Worm (Caenorhabditis elegans): ENCODE measurements around the gene C07A12.7.

DNA sequence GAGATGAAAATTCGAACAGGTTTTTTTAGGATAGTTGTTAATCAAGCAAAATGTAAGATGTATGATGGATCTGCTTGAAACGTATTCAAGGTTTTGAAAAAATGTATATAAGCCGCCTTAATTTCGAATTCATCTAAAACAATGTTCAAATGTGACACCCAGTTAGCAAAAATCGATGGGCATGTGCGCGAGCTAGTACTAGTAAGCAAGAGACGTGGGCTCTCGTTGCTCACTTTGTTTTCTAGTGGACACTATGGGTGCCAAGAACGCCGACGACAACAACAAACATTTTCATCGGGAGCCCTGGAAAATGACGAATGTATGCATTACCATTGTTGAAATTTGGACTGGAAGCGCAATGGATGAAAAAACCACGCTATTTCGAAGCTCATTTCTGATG is 778 bp downstream of the C07A12.7 start:
- TF ChIP-seq lin-13 (tag; optimal IDR thresholded peaks at IDR 0.05) (no peak), sptf-1 (tag; optimal IDR thresholded peaks at IDR 0.05) (no peak), nhr-76 (tag; optimal IDR thresholded peaks at IDR 0.05) (no peak), pha-4 (tag; optimal IDR thresholded peaks at IDR 0.05) (no peak), unc-62 (GFP tag; optimal IDR thresholded peaks at IDR 0.05) (no peak), lsy-2 (tag; optimal IDR thresholded peaks at IDR 0.05) (no peak), nhr-237 (tag; optimal IDR thresholded peaks at IDR 0.05) (no peak), nhr-12 (tag; optimal IDR thresholded peaks at IDR 0.05) (no peak), tbx-8 (GFP tag; optimal IDR thresholded peaks at IDR 0.05) (no peak), mep-1 (tag; optimal IDR thresholded peaks at IDR 0.05) (no peak), unc-39 (tag; optimal IDR thresholded peaks at IDR 0.05) (no peak), ceh-39 (tag; optimal IDR thresholded peaks at IDR 0.05) (no peak), elt-1 (tag; optimal IDR thresholded peaks at IDR 0.05; ENCODE audit: borderline replicate concordance, insufficient read depth) (no peak), ces-1 (GFP tag; optimal IDR thresholded peaks at IDR 0.05) (peak; percentile 55)

Measured in whole organism, mixed stage, embryonic.